Worm (Caenorhabditis elegans): ENCODE measurements around the gene sto-5.

DNA sequence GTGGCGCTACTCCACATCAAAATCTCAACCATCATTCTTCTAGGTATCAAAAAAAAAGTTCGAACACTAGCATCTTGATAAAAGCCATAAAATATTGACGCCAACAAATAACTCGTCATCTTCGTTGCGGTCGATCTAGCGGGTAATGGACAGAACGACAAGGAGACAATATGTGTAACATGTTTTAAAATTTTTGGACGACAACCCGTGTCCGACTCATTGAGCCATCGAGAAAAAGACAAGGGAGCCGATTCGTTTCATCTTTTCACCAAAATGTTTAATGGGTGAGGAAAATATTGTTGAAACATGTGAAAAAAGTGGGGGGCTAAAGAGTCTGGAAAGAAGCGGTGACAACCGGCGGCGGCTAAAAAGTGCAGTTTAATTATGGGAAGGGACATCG, 3.7 kb downstream of the sto-5 start:
- TF ChIP-seq nhr-77 (tag; optimal IDR thresholded peaks at IDR 0.05) (no peak), lsy-2 (tag; optimal IDR thresholded peaks at IDR 0.05) (no peak), C16A3.4 (tag; optimal IDR thresholded peaks at IDR 0.05) (no peak), lin-15B (tag; optimal IDR thresholded peaks at IDR 0.05) (no peak), nhr-28 (tag; optimal IDR thresholded peaks at IDR 0.05) (no peak)
